Fruit fly (Drosophila melanogaster): ENCODE measurements around the gene SP1029.

- TF ChIP-seq CG4424 (GFP tag; optimal IDR thresholded peaks at IDR 0.05): peak; percentile 19
- peak; percentile 45 for TF ChIP-seq CG10147 (GFP tag; optimal IDR thresholded peaks at IDR 0.05)
- TF ChIP-seq dan (GFP tag; IDR thresholded peaks at IDR 0.05): no peak
- TF ChIP-seq danr (GFP tag; IDR thresholded peaks at IDR 0.05): peak; percentile 37; the same call in 1 of the 2 replicates
- peak; percentile 31 for TF ChIP-seq zen (tag; optimal IDR thresholded peaks at IDR 0.05)
- no peak for TF ChIP-seq pita (GFP tag; optimal IDR thresholded peaks at IDR 0.05)
- TF ChIP-seq Myb (GFP tag; optimal IDR thresholded peaks at IDR 0.05): no peak
- TF ChIP-seq CkIIα-i1 (GFP tag; IDR thresholded peaks at IDR 0.05): no peak
- peak; percentile 28 for TF ChIP-seq CG10274 (GFP tag; optimal IDR thresholded peaks at IDR 0.05)
- no peak for TF ChIP-seq amos (GFP tag; IDR thresholded peaks at IDR 0.05; ENCODE audit: partially characterized antibody)
These were observed 42.3 kb downstream of the SP1029 start for dm6 chr3R:29207996-29208395.
